Worm (Caenorhabditis elegans): Measurements from ENCODE around the gene gon-1.

Gene gon-1

ce11 chrIV:9884257-9884656 lies 69.0 kb downstream of the gon-1 start, which contains the start of the genes prp-18 and mccc-1 (continued):
- TF ChIP-seq unc-62 (GFP tag; optimal IDR thresholded peaks at IDR 0.05) = no peak
- no peak for TF ChIP-seq nhr-84 (tag; optimal IDR thresholded peaks at IDR 0.05)
- no peak for TF ChIP-seq nhr-11 (tag; optimal IDR thresholded peaks at IDR 0.05)
- TF ChIP-seq sup-37 (GFP tag; optimal IDR thresholded peaks at IDR 0.05) = no peak
- TF ChIP-seq snu-23 (GFP tag; optimal IDR thresholded peaks at IDR 0.05) = peak; percentile 61
- TF ChIP-seq efl-1 (optimal IDR thresholded peaks at IDR 0.05) = peak; percentile 67 to 70
- peak; percentile 64 to 91 for TF ChIP-seq efl-1 (GFP tag; optimal IDR thresholded peaks at IDR 0.05 in 1 of 2)
- no peak for TF ChIP-seq ztf-11 (tag; optimal IDR thresholded peaks at IDR 0.05)
- TF ChIP-seq C16A3.4 (tag; optimal IDR thresholded peaks at IDR 0.05) = peak; percentile 62
- TF ChIP-seq aha-1 (tag; optimal IDR thresholded peaks at IDR 0.05) = no peak
- TF ChIP-seq ces-1 (GFP tag; optimal IDR thresholded peaks at IDR 0.05) = no peak
- TF ChIP-seq mep-1 (tag; optimal IDR thresholded peaks at IDR 0.05) = peak; percentile 74
- TF ChIP-seq nhr-28 (tag; optimal IDR thresholded peaks at IDR 0.05) = no peak
- peak in 1 of 3 experiments; percentile 62 for TF ChIP-seq ceh-82 (tag; optimal IDR thresholded peaks at IDR 0.05)
- TF ChIP-seq lir-3 (tag; optimal IDR thresholded peaks at IDR 0.05; ENCODE audit: poor library complexity) = no peak
- TF ChIP-seq rnt-1 (tag; optimal IDR thresholded peaks at IDR 0.05) = peak; percentile 64
- peak; percentile 48 for TF ChIP-seq dsc-1 (tag; optimal IDR thresholded peaks at IDR 0.05)
- peak; percentile 48 for TF ChIP-seq xbp-1 (tag; optimal IDR thresholded peaks at IDR 0.05)
- TF ChIP-seq nhr-85 (tag) = peak; percentile 33
- TF ChIP-seq dpl-1 (GFP tag; optimal IDR thresholded peaks at IDR 0.05) = peak; percentile 43 to 69 (median 60)
- TF ChIP-seq unc-130 (tag; optimal IDR thresholded peaks at IDR 0.05) = peak; percentile 9
- TF ChIP-seq fkh-10 (GFP tag; optimal IDR thresholded peaks at IDR 0.05) = peak; percentile 8
- TF ChIP-seq skn-1 (tag; optimal IDR thresholded peaks at IDR 0.05) = peak; percentile 28

Measured in whole organism, L1 larva.